Worm (Caenorhabditis elegans): ENCODE data around the gene srh-7.

- TF ChIP-seq snpc-4 (tag; optimal IDR thresholded peaks at IDR 0.05) (no peak), unc-120 (tag; optimal IDR thresholded peaks at IDR 0.05; ENCODE audit: poor library complexity, severe bottlenecking) (no peak), ces-1 (GFP tag; optimal IDR thresholded peaks at IDR 0.05) (no peak), flh-1 (GFP tag; optimal IDR thresholded peaks at IDR 0.05) (no peak), unc-62 (GFP tag; optimal IDR thresholded peaks at IDR 0.05) (no peak), lin-13 (tag; optimal IDR thresholded peaks at IDR 0.05) (no peak), lsy-2 (tag; optimal IDR thresholded peaks at IDR 0.05) (no peak), ham-2 (GFP tag; optimal IDR thresholded peaks at IDR 0.05) (no peak), pha-4 (tag; optimal IDR thresholded peaks at IDR 0.05) (no peak), elt-1 (tag; optimal IDR thresholded peaks at IDR 0.05; ENCODE audit: borderline replicate concordance, insufficient read depth) (no peak)
Observed at ce11 chrV:4022309-4022708, 14.3 kb downstream of the srh-7 start, which contains the start of gene cyp-35A3.
